Worm (Caenorhabditis elegans): ENCODE results near the gene srw-68.

ce11 chrV:7460898-7461297 lies 34.4 kb upstream of the srw-68 start, which contains the start of gene srh-92:
- no peak for TF ChIP-seq nhr-237 (tag; optimal IDR thresholded peaks at IDR 0.05)
- no peak for TF ChIP-seq nhr-28 (tag; optimal IDR thresholded peaks at IDR 0.05)
- TF ChIP-seq unc-62 (GFP tag; optimal IDR thresholded peaks at IDR 0.05), result no peak
- no peak for TF ChIP-seq ceh-39 (tag; optimal IDR thresholded peaks at IDR 0.05)
- no peak for TF ChIP-seq zip-8 (tag; optimal IDR thresholded peaks at IDR 0.05)
- no peak for TF ChIP-seq blmp-1 (tag; optimal IDR thresholded peaks at IDR 0.05)
- no peak for TF ChIP-seq snpc-4 (tag; optimal IDR thresholded peaks at IDR 0.05)
- TF ChIP-seq ztf-11 (tag; optimal IDR thresholded peaks at IDR 0.05), result no peak
- TF ChIP-seq nhr-12 (tag; optimal IDR thresholded peaks at IDR 0.05), result no peak
- no peak for TF ChIP-seq mab-5 (tag; optimal IDR thresholded peaks at IDR 0.05)
- no peak for TF ChIP-seq pha-4 (tag; optimal IDR thresholded peaks at IDR 0.05)
- TF ChIP-seq ham-2 (GFP tag; optimal IDR thresholded peaks at IDR 0.05), result no peak
- no peak for TF ChIP-seq ces-1 (GFP tag; optimal IDR thresholded peaks at IDR 0.05)
- TF ChIP-seq nhr-2 (tag; optimal IDR thresholded peaks at IDR 0.05), result no peak

Data from whole organism, mixed stage, embryonic.